Fruit fly (Drosophila melanogaster) whole organism, embryonic: ENCODE data around the gene syd.

Source experiments
- Ada2b ChIP-seq: fragments of 200-800 bp; sonication (Bioruptor generic); IDR thresholded peaks from 2 replicates; pipeline ENCODE4 v1.3.6; 2022; ENCODE audit warnings: missing biosample characterization, missing genetic modification characterization
- CG10274 ChIP-seq: fragments of 200-800 bp; sonication (Bioruptor generic); optimal IDR thresholded peaks from 3 replicates; lab custom pipeline; 2017; ENCODE audit warnings: missing biosample characterization, mild to moderate bottlenecking, missing genetic modification characterization
- CG10462 ChIP-seq: fragments of 200-800 bp; sonication (Bioruptor generic); optimal IDR thresholded peaks from 2 replicates; lab custom pipeline; 2016; ENCODE audit warnings: missing biosample characterization, missing genetic modification characterization
- CG10543 ChIP-seq: fragments of 200-800 bp; sonication (Bioruptor generic); optimal IDR thresholded peaks from 3 replicates; lab custom pipeline; 2017; ENCODE audit warnings: missing biosample characterization, mild to moderate bottlenecking, missing genetic modification characterization, moderate library complexity
- CG10959 ChIP-seq: fragments of 200-800 bp; sonication (Bioruptor generic); IDR thresholded peaks from 2 replicates; pipeline ENCODE4 v1.3.6; 2022; ENCODE audit warnings: missing biosample characterization, missing genetic modification characterization
- CG11504 ChIP-seq: fragments of 200-800 bp; sonication (Bioruptor generic); optimal IDR thresholded peaks from 3 replicates; lab custom pipeline; 2019; ENCODE audit warnings: missing biosample characterization, mild to moderate bottlenecking, missing genetic modification characterization, moderate library complexity
- CG12104 ChIP-seq: fragments of 200-800 bp; sonication (Bioruptor generic); optimal IDR thresholded peaks from 3 replicates; lab custom pipeline; 2016; ENCODE audit warnings: missing biosample characterization, missing genetic modification characterization
- CG14667 ChIP-seq: fragments of 200-800 bp; sonication (Bioruptor generic); IDR thresholded peaks from 2 replicates; pipeline ENCODE4 v1.3.6; 2022; ENCODE audit warnings: missing biosample characterization, missing genetic modification characterization
- CG16815 ChIP-seq: fragments of 200-800 bp; sonication (Bioruptor generic); optimal IDR thresholded peaks from 3 replicates; lab custom pipeline; 2017; ENCODE audit warnings: missing biosample characterization, mild to moderate bottlenecking, missing genetic modification characterization
- CG17186 ChIP-seq: fragments of 200-800 bp; sonication (Bioruptor generic); optimal IDR thresholded peaks from 3 replicates; lab custom pipeline; 2017; ENCODE audit warnings: missing biosample characterization, missing genetic modification reagents, missing genetic modification characterization
- CG18619 ChIP-seq: fragments of 200-800 bp; sonication (Bioruptor generic); optimal IDR thresholded peaks from 3 replicates; lab custom pipeline; 2017; ENCODE audit warnings: missing biosample characterization, mild to moderate bottlenecking, missing genetic modification characterization
- CG2120 ChIP-seq: fragments of 200-800 bp; sonication (Bioruptor generic); optimal IDR thresholded peaks from 3 replicates; lab custom pipeline; 2016; ENCODE audit warnings: missing biosample characterization, missing genetic modification characterization
- CG32532 ChIP-seq: fragments of 200-800 bp; sonication (Bioruptor generic); IDR thresholded peaks from 2 replicates; pipeline ENCODE4 v1.3.6; 2022; ENCODE audit warnings: missing biosample characterization, missing genetic modification characterization
- CG33557 ChIP-seq: fragments of 200-800 bp; sonication (Bioruptor generic); optimal IDR thresholded peaks from 2 replicates; lab custom pipeline; 2019; ENCODE audit warnings: missing biosample characterization, mild to moderate bottlenecking, missing genetic modification characterization, moderate library complexity
- CG34422 ChIP-seq: fragments of 200-800 bp; sonication (Bioruptor generic); IDR thresholded peaks from 3 replicates; pipeline ENCODE4 v1.3.6; 2022; ENCODE audit warnings: missing biosample characterization, missing genetic modification characterization
- CG42726 ChIP-seq: fragments of 200-800 bp; sonication (Bioruptor generic); IDR thresholded peaks from 2 replicates; pipeline ENCODE4 v1.3.6; 2022; ENCODE audit warnings: missing biosample characterization, missing genetic modification characterization; ENCODE audit not compliant: partially characterized antibody
- CG4360 ChIP-seq: fragments of 200-800 bp; sonication (Bioruptor generic); IDR thresholded peaks from 2 replicates; pipeline ENCODE4 v1.3.6; 2022; ENCODE audit warnings: missing biosample characterization, missing genetic modification characterization
- CG4617 ChIP-seq: fragments of 200-800 bp; sonication (Bioruptor generic); optimal IDR thresholded peaks from 3 replicates; lab custom pipeline; 2016; ENCODE audit warnings: missing biosample characterization, missing genetic modification characterization, borderline replicate concordance
- CG4730 ChIP-seq: fragments of 200-800 bp; sonication (Bioruptor generic); IDR thresholded peaks from 2 replicates; pipeline ENCODE4 v1.3.6; 2022; ENCODE audit warnings: missing biosample characterization, missing genetic modification characterization
- CG4820 ChIP-seq: fragments of 200-800 bp; sonication (Bioruptor generic); optimal IDR thresholded peaks from 3 replicates; lab custom pipeline; 2016; ENCODE audit warnings: missing biosample characterization, missing genetic modification characterization
- CG6791 ChIP-seq: fragments of 200-800 bp; sonication (Bioruptor generic); IDR thresholded peaks from 3 replicates; pipeline ENCODE4 v1.3.6; 2022; ENCODE audit warnings: missing biosample characterization, missing genetic modification characterization; ENCODE audit not compliant: partially characterized antibody
- CG6813 ChIP-seq: fragments of 200-800 bp; sonication (Bioruptor generic); optimal IDR thresholded peaks from 2 replicates; lab custom pipeline; 2017; ENCODE audit warnings: missing biosample characterization, missing genetic modification characterization, mild to moderate bottlenecking, moderate library complexity, missing genetic modification reagents
- CG7556 ChIP-seq: fragments of 200-800 bp; sonication (Bioruptor generic); optimal IDR thresholded peaks from 2 replicates; lab custom pipeline; 2017; ENCODE audit warnings: missing biosample characterization, mild to moderate bottlenecking, missing genetic modification characterization
- CG7963 ChIP-seq: fragments of 200-800 bp; sonication (Bioruptor generic); IDR thresholded peaks from 3 replicates; pipeline ENCODE4 v1.3.6; 2022; ENCODE audit warnings: missing biosample characterization, missing genetic modification characterization; ENCODE audit not compliant: partially characterized antibody
- CG8089 ChIP-seq: fragments of 200-800 bp; sonication (Bioruptor generic); optimal IDR thresholded peaks from 3 replicates; lab custom pipeline; 2016; ENCODE audit warnings: missing biosample characterization, missing genetic modification characterization
- CG8281 ChIP-seq: fragments of 200-800 bp; sonication (Bioruptor generic); optimal IDR thresholded peaks from 2 replicates; lab custom pipeline; 2018; ENCODE audit warnings: missing biosample characterization, mild to moderate bottlenecking, missing genetic modification characterization, moderate library complexity
- Dek ChIP-seq: fragments of 200-800 bp; sonication (Bioruptor generic); optimal IDR thresholded peaks from 3 replicates; lab custom pipeline; 2019; ENCODE audit warnings: missing biosample characterization, mild to moderate bottlenecking, missing genetic modification characterization, moderate library complexity
- Gug ChIP-seq: fragments of 200-800 bp; sonication (Bioruptor generic); IDR thresholded peaks from 4 replicates; pipeline ENCODE4 v1.3.6; 2022; ENCODE audit warnings: missing biosample characterization, missing genetic modification characterization
- H15 ChIP-seq: fragments of 200-800 bp; sonication (Bioruptor generic); IDR thresholded peaks from 3 replicates; pipeline ENCODE4 v1.3.6; 2022; ENCODE audit warnings: missing biosample characterization, missing genetic modification characterization
- HLH4C ChIP-seq: fragments of 200-800 bp; sonication (Bioruptor generic); IDR thresholded peaks from 3 replicates; pipeline ENCODE4 v1.3.6; 2022; ENCODE audit warnings: missing biosample characterization, missing genetic modification characterization; ENCODE audit not compliant: partially characterized antibody
- Hr3 ChIP-seq: fragments of 200-800 bp; sonication (Bioruptor generic); optimal IDR thresholded peaks from 3 replicates; lab custom pipeline; 2016; ENCODE audit warnings: missing biosample characterization, missing genetic modification characterization
- Mad ChIP-seq: fragments of 200-800 bp; sonication (Bioruptor generic); optimal IDR thresholded peaks from 2 replicates; lab custom pipeline; 2016; ENCODE audit warnings: missing biosample characterization, missing genetic modification characterization
- Optix ChIP-seq: fragments of 200-800 bp; sonication (Bioruptor generic); IDR thresholded peaks from 3 replicates; pipeline ENCODE4 v1.3.6; 2022; ENCODE audit warnings: missing biosample characterization, missing genetic modification characterization
- ase ChIP-seq: fragments of 200-800 bp; sonication (Bioruptor generic); IDR thresholded peaks from 3 replicates; pipeline ENCODE4 v1.3.6; 2022; ENCODE audit warnings: missing biosample characterization, missing genetic modification characterization
- cas ChIP-seq: fragments of 200-800 bp; sonication (Bioruptor generic); IDR thresholded peaks from 2 replicates; pipeline ENCODE4 v1.3.6; 2022; ENCODE audit warnings: missing biosample characterization, missing genetic modification characterization
- chif ChIP-seq, 2 experiments: fragments of 200-800 bp; sonication (Bioruptor generic); optimal IDR thresholded peaks; 3 replicates each; lab custom pipeline; 2016; ENCODE audit warnings: missing biosample characterization in 2 of 2, missing genetic modification characterization in 2 of 2
- gce ChIP-seq: fragments of 200-800 bp; sonication (Bioruptor generic); IDR thresholded peaks from 3 replicates; pipeline ENCODE4 v1.3.6; 2022; ENCODE audit warnings: missing biosample characterization, missing genetic modification characterization
- gcm2 ChIP-seq: fragments of 200-800 bp; sonication (Bioruptor generic); optimal IDR thresholded peaks from 2 replicates; lab custom pipeline; 2016; ENCODE audit warnings: missing biosample characterization, missing genetic modification characterization
- her ChIP-seq: fragments of 200-800 bp; sonication (Bioruptor generic); optimal IDR thresholded peaks from 2 replicates; lab custom pipeline; 2016; ENCODE audit warnings: missing biosample characterization, missing genetic modification characterization
- lola ChIP-seq, 3 experiments: fragments of >200 bp in 2 of 3; fragments of 200-800 bp in 1 of 3; sonication (Bioruptor generic) in 1 of 3; optimal IDR thresholded peaks; 2 replicates each; lab custom pipeline; 2017 to 2019; ENCODE audit warnings: missing biosample characterization in 3 of 3, missing genetic modification characterization in 3 of 3, mild to moderate bottlenecking in 1 of 3, moderate library complexity in 1 of 3
- psq ChIP-seq: fragments of 200-800 bp; sonication (Bioruptor generic); optimal IDR thresholded peaks from 2 replicates; lab custom pipeline; 2017; ENCODE audit warnings: missing biosample characterization, missing genetic modification characterization
- sens ChIP-seq: fragments of 200-800 bp; sonication (Bioruptor generic); peaks from one replicate; lab custom pipeline; 2016; ENCODE audit warnings: missing biosample characterization, missing genetic modification characterization
- sens-2 ChIP-seq: fragments of 200-800 bp; sonication (Bioruptor generic); IDR thresholded peaks from 2 replicates; pipeline ENCODE4 v1.3.6; 2022; ENCODE audit warnings: missing biosample characterization, missing genetic modification characterization
- seq ChIP-seq: fragments of 200-800 bp; sonication (Bioruptor generic); IDR thresholded peaks from 2 replicates; pipeline ENCODE4 v1.3.6; 2022; ENCODE audit warnings: missing biosample characterization, missing genetic modification characterization
- sima ChIP-seq: fragments of 200-800 bp; sonication (Bioruptor generic); optimal IDR thresholded peaks from 2 replicates; lab custom pipeline; 2016; ENCODE audit warnings: missing biosample characterization, missing genetic modification characterization
- sna ChIP-seq: fragments of 200-800 bp; sonication (Bioruptor generic); IDR thresholded peaks from 2 replicates; pipeline ENCODE4 v1.3.6; 2022; ENCODE audit warnings: missing biosample characterization, missing genetic modification characterization; ENCODE audit not compliant: partially characterized antibody
- unpg ChIP-seq: fragments of 200-800 bp; sonication (Bioruptor generic); optimal IDR thresholded peaks from 3 replicates; lab custom pipeline; 2018; ENCODE audit warnings: missing biosample characterization, mild to moderate bottlenecking, missing genetic modification characterization, moderate library complexity
- usp ChIP-seq: fragments of >200 bp; optimal IDR thresholded peaks from 2 replicates; lab custom pipeline; 2017; ENCODE audit warnings: missing biosample characterization, missing genetic modification characterization
- vnd ChIP-seq: fragments of 200-800 bp; sonication (Bioruptor generic); IDR thresholded peaks from 3 replicates; pipeline ENCODE4 v1.3.6; 2022; ENCODE audit warnings: missing biosample characterization, missing genetic modification characterization; ENCODE audit not compliant: partially characterized antibody
- zf30C ChIP-seq: fragments of 200-800 bp; sonication (Bioruptor generic); optimal IDR thresholded peaks from 3 replicates; lab custom pipeline; 2018; ENCODE audit warnings: missing biosample characterization, mild to moderate bottlenecking, missing genetic modification characterization

Gene syd

DNA sequence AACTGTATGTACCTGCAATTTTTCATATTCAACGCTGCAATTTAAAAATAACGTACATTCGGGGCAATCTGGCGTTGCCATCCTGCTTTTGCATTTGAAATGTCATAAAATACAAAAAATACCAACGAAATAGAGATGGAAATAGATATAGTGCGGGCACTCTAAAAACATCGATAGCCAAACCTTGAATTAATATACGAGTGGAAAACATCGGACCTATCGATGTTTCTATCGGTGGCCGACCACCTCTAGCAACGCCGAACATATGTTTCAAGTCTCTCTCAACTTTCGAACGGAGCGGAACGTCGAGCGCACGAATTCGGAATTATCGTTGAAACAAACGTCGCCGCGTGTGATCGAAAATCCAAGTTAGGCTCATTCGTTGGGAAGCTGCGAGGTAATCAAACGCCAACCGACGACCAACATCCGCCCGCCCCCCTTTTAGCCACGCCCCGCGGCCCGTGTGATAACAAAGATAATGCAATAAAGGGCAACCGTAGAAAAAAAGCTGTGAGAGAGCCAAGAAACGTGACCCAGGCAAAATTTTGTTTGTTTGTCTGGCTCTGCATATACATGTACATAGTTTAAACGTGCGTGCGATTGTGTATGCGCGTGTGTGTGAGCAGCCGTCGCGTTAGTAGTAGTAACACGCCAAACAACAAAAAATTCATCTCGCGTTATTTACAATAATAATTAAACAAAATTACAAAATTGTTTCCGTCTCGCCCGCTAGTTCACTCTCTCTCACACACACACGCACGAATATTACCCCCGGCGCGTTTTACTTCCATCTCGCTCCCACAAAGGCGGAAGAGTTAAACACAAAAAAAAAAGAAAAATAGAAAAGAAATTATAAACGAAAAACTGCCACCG is 43.1 kb upstream of the syd start, which contains the start of gene nmo (continued):
- TF ChIP-seq Mad: no peak
- no peak for TF ChIP-seq cas (GFP tag; lab: Robert Waterston, UW)
- TF ChIP-seq CG6791: no peak
- TF ChIP-seq sima: no peak
- TF ChIP-seq gcm2: no peak
- TF ChIP-seq CG42726: no peak
- TF ChIP-seq CG33557: no peak
- no peak for TF ChIP-seq ase
- no peak for TF ChIP-seq CG4360
- TF ChIP-seq HLH4C (GFP tag; lab: Robert Waterston, UW): no peak
- TF ChIP-seq sens (GFP tag; lab: Kevin White, UChicago): peak; percentile 74
- no peak for TF ChIP-seq CG10274 (GFP tag; lab: Kevin White, UChicago)
- no peak for TF ChIP-seq vnd (GFP tag; lab: Robert Waterston, UW)
- TF ChIP-seq CG16815: no peak
- no peak for TF ChIP-seq CG10462
- no peak for TF ChIP-seq CG12104
- no peak for TF ChIP-seq gce (GFP tag; lab: Robert Waterston, UW)
- TF ChIP-seq psq (GFP tag; lab: Kevin White, UChicago): no peak
- no peak for TF ChIP-seq lola (GFP tag; optimal IDR thresholded peaks at IDR 0.05; lab: Kevin White, UChicago)
- TF ChIP-seq CG14667 (GFP tag; lab: Robert Waterston, UW): no peak
- no peak for TF ChIP-seq CG8281 (tag; lab: Kevin White, UChicago)
- TF ChIP-seq CG10959 (GFP tag; lab: Robert Waterston, UW): no peak
- no peak for TF ChIP-seq Ada2b
- TF ChIP-seq CG18619 (GFP tag; lab: Kevin White, UChicago): no peak
- peak; percentile 32; the same call in 3 of the 4 replicates for TF ChIP-seq Gug (GFP tag; lab: Robert Waterston, UW)
- TF ChIP-seq zf30C: no peak
- TF ChIP-seq CG32532 (GFP tag; lab: Robert Waterston, UW): no peak
- TF ChIP-seq CG8089 (GFP tag; lab: Kevin White, UChicago): no peak
- TF ChIP-seq CG17186 (GFP tag; lab: Kevin White, UChicago): peak; percentile 43
- TF ChIP-seq CG4617: no peak
- no peak for TF ChIP-seq seq (GFP tag; lab: Robert Waterston, UW)
- peak; percentile 68 for TF ChIP-seq CG10543
- no peak for TF ChIP-seq Optix (GFP tag; lab: Robert Waterston, UW)
- TF ChIP-seq CG4730: no peak
- peak; percentile 54 for TF ChIP-seq CG11504 (tag; lab: Kevin White, UChicago)
- TF ChIP-seq H15: no peak
- TF ChIP-seq CG2120 (GFP tag; lab: Kevin White, UChicago): no peak
- no peak for TF ChIP-seq CG6813 (GFP tag; lab: Kevin White, UChicago)
- no peak for TF ChIP-seq CG4820 (GFP tag; lab: Kevin White, UChicago)
- no peak for TF ChIP-seq sens-2 (GFP tag; lab: Robert Waterston, UW)
- no peak for TF ChIP-seq CG34422 (GFP tag; lab: Robert Waterston, UW)
- TF ChIP-seq usp: no peak
- TF ChIP-seq unpg (GFP tag; lab: Kevin White, UChicago): no peak
- no peak for TF ChIP-seq her (GFP tag; lab: Kevin White, UChicago)
- no peak for TF ChIP-seq chif (GFP tag; optimal IDR thresholded peaks at IDR 0.05; lab: Kevin White, UChicago)
- peak; percentile 22 for TF ChIP-seq CG7556 (GFP tag; lab: Kevin White, UChicago)
- no peak for TF ChIP-seq Hr3 (GFP tag; lab: Kevin White, UChicago)
- no peak for TF ChIP-seq sna
- no peak for TF ChIP-seq Dek (tag; lab: Kevin White, UChicago)
- no peak for TF ChIP-seq CG7963
